Worm (Caenorhabditis elegans) whole organism, young adult: Measurements from ENCODE around the gene ZK1320.7.

Experiments used
- K11D2.4 ChIP-seq: fragments of 200-800 bp; sonication (Bioruptor generic); IDR thresholded peaks from 2 replicates; pipeline ENCODE4 v1.3.6; 2022; ENCODE audit warnings: missing genetic modification reagents, missing genetic modification characterization, missing compliant biosample characterization
- him-1 ChIP-seq: sonication (generic microtip); optimal IDR thresholded peaks from 2 replicates; lab custom pipeline; 2016; ENCODE audit warnings: missing genotype, missing genetic modification reagents, missing genetic modification characterization, missing compliant biosample characterization
- snpc-4 ChIP-seq, 5 experiments: fragments of 150-350 bp in 1 of 5; sonication (generic microtip) in 4 of 5; optimal IDR thresholded peaks; 2 replicates each; lab custom pipeline; 2014 to 2018; ENCODE audit warnings: missing genetic modification characterization in 5 of 5, missing biosample characterization in 3 of 5, antibody characterized with exemption in 2 of 5, mild to moderate bottlenecking in 2 of 5, missing compliant biosample characterization in 2 of 5, missing genotype in 2 of 5, moderate library complexity in 2 of 5, missing genetic modification reagents in 1 of 5
- tbx-9 ChIP-seq: sonication (generic microtip); optimal IDR thresholded peaks from 2 replicates; lab custom pipeline; 2016; ENCODE audit warnings: borderline replicate concordance, missing genetic modification characterization, inconsistent platforms, missing compliant biosample characterization

DNA sequence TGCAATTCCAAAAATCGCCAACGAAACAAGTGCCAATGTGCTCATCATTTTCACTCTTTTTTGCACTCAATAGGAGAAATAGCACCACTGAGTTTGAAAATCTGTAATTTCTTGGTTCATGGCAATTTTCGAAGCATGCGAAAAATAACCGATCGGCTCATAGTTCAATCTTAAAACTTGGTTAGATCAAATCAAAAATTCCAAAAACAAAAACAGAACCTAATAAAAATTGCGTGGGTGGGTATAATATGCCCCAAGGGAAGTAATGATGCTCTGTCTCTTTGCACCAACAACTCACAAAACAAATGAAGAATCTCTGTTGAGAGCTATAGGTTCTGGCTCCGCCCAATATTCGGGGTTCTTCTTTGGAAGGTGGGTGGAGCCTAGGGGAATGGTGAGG is 20.4 kb downstream of the ZK1320.7 start, which contains the start of gene nlp-11:
- TF ChIP-seq snpc-4 (GFP tag; optimal IDR thresholded peaks at IDR 0.05; lab: Kevin White, UChicago) (no peak), snpc-4 (tag; optimal IDR thresholded peaks at IDR 0.05; lab: Kevin White, UChicago) (no peak), him-1 (tag; lab: Kevin White, UChicago) (no peak), tbx-9 (no peak), K11D2.4 (GFP tag; lab: Robert Waterston, UW) (no peak)
